Worm (Caenorhabditis elegans) whole organism, late embryonic: Measurements from ENCODE around the gene mre-11.

Experiments
- F13H6.1 ChIP-seq: sonication (generic microtip); optimal IDR thresholded peaks from 2 replicates; lab custom pipeline; 2016; ENCODE audit warnings: missing genetic modification characterization, missing compliant biosample characterization
- ceh-14 ChIP-seq: sonication (generic microtip); optimal IDR thresholded peaks from 2 replicates; lab custom pipeline; 2016; ENCODE audit warnings: missing genotype, missing genetic modification characterization, missing compliant biosample characterization
- ceh-31 ChIP-seq: sonication (generic microtip); optimal IDR thresholded peaks from 2 replicates; lab custom pipeline; 2016; ENCODE audit warnings: missing genetic modification characterization, missing compliant biosample characterization
- ceh-6 ChIP-seq: fragments of 200-800 bp; sonication (Bioruptor generic); optimal IDR thresholded peaks from 2 replicates; lab custom pipeline; 2018; ENCODE audit warnings: mild to moderate bottlenecking, missing genetic modification characterization, missing compliant biosample characterization
- dve-1 ChIP-seq: sonication (generic microtip); optimal IDR thresholded peaks from 2 replicates; lab custom pipeline; 2017; ENCODE audit warnings: antibody characterized with exemption, mild to moderate bottlenecking, missing genetic modification characterization, missing compliant biosample characterization
- ets-4 ChIP-seq: sonication (generic microtip); optimal IDR thresholded peaks from 2 replicates; lab custom pipeline; 2016; ENCODE audit warnings: missing genetic modification characterization, missing compliant biosample characterization
- hlh-15 ChIP-seq: sonication (generic microtip); optimal IDR thresholded peaks from 2 replicates; lab custom pipeline; 2016; ENCODE audit warnings: missing genetic modification characterization, missing compliant biosample characterization
- nfya-1 ChIP-seq: sonication (generic microtip); optimal IDR thresholded peaks from 2 replicates; lab custom pipeline; 2017; ENCODE audit warnings: missing genetic modification characterization, mild to moderate bottlenecking, missing compliant biosample characterization, antibody characterized with exemption, moderate library complexity
- pha-2 ChIP-seq: sonication (generic microtip); optimal IDR thresholded peaks from 2 replicates; lab custom pipeline; 2017; ENCODE audit warnings: mild to moderate bottlenecking, missing genetic modification characterization, missing compliant biosample characterization
- ttx-3 ChIP-seq: sonication (generic microtip); optimal IDR thresholded peaks from 2 replicates; lab custom pipeline; 2016; ENCODE audit warnings: missing genetic modification reagents, missing genetic modification characterization, missing compliant biosample characterization
- unc-3 ChIP-seq, 2 experiments: fragments of 200-800 bp in 1 of 2; sonication (Bioruptor generic) in 1 of 2; sonication (generic microtip) in 1 of 2; conservative IDR thresholded peaks in 1 of 2; optimal IDR thresholded peaks in 1 of 2; 2 replicates each; pipeline versions ENCODE4 v1.3.6 to Lab custom; 2016 to 2022; ENCODE audit warnings: missing compliant biosample characterization in 2 of 2, missing genetic modification characterization in 2 of 2, missing genetic modification reagents in 1 of 2
- unc-86 ChIP-seq: sonication (generic microtip); optimal IDR thresholded peaks from 2 replicates; lab custom pipeline; 2016; ENCODE audit warnings: missing genetic modification characterization, missing compliant biosample characterization

DNA sequence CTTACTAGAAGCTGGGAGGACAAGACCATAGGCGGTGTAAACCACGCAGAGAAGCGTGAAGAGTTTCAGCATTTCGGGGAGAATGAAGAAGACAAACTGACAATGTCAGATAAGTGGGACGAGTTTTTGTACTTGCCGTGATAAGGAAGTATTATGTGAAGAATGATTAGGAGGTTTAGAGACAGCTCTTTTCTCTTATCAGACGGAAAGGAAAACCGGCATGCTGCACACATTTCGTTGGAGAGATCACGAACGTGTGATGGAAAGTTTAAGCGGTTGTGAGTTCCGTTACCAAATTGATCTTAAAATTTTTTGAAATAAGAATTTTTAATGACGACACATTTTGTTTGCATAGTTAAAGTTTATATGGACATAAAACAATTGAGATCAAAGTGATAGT lies 14.0 kb upstream of the mre-11 start, which contains the start of gene F28H7.3:
- no peak for TF ChIP-seq dve-1 (tag; lab: Kevin White, UChicago)
- no peak for TF ChIP-seq pha-2 (tag; lab: Kevin White, UChicago)
- TF ChIP-seq hlh-15 (tag; lab: Kevin White, UChicago): no peak
- TF ChIP-seq ceh-31: no peak
- no peak for TF ChIP-seq ets-4
- no peak for TF ChIP-seq unc-86 (tag; lab: Kevin White, UChicago)
- no peak for TF ChIP-seq unc-3 (GFP tag; conservative IDR thresholded peaks at IDR 0.05; lab: Robert Waterston, UW)
- TF ChIP-seq unc-3 (tag; optimal IDR thresholded peaks at IDR 0.05; lab: Kevin White, UChicago): no peak
- TF ChIP-seq ttx-3: no peak
- no peak for TF ChIP-seq ceh-14
- no peak for TF ChIP-seq ceh-6 (GFP tag; lab: Kevin White, UChicago)
- TF ChIP-seq F13H6.1 (tag; lab: Kevin White, UChicago): no peak
- TF ChIP-seq nfya-1 (tag; lab: Kevin White, UChicago): no peak
